Fruit fly (Drosophila melanogaster) whole organism, embryonic: ENCODE data around the gene jdp.
A peak's percentile ranks its signal among the peaks of the same experiment; 100 is the strongest.

Experiments used
- Atf6 ChIP-seq: fragments of 200-800 bp; sonication (Bioruptor generic); IDR thresholded peaks from 2 replicates; pipeline ENCODE4 v1.3.6; 2022; ENCODE audit warnings: missing biosample characterization, missing genetic modification characterization
- CG10366 ChIP-seq: fragments of 200-800 bp; sonication (Bioruptor generic); IDR thresholded peaks from 2 replicates; pipeline ENCODE4 v1.3.6; 2022; ENCODE audit warnings: missing biosample characterization, missing genetic modification characterization
- CG10654 ChIP-seq: fragments of 200-800 bp; sonication (Bioruptor generic); optimal IDR thresholded peaks from 2 replicates; lab custom pipeline; 2016; ENCODE audit warnings: missing biosample characterization, missing genetic modification characterization
- CG12391 ChIP-seq: fragments of 200-800 bp; sonication (Bioruptor generic); optimal IDR thresholded peaks from 3 replicates; lab custom pipeline; 2018; ENCODE audit warnings: missing biosample characterization, mild to moderate bottlenecking, missing genetic modification characterization, moderate library complexity
- CG13424 ChIP-seq: fragments of 200-800 bp; sonication (Bioruptor generic); optimal IDR thresholded peaks from 2 replicates; lab custom pipeline; 2019; ENCODE audit warnings: missing biosample characterization, mild to moderate bottlenecking, missing genetic modification characterization, moderate library complexity
- CG16813 ChIP-seq: fragments of 200-800 bp; sonication (Bioruptor generic); IDR thresholded peaks from 3 replicates; pipeline ENCODE4 v1.3.6; 2022; ENCODE audit warnings: missing biosample characterization, missing genetic modification characterization; ENCODE audit not compliant: partially characterized antibody
- CG17328 ChIP-seq: fragments of 200-800 bp; sonication (Bioruptor generic); IDR thresholded peaks from 2 replicates; pipeline ENCODE4 v1.3.6; 2022; ENCODE audit warnings: missing biosample characterization, missing genetic modification characterization
- CG1792 ChIP-seq: fragments of 200-800 bp; sonication (Bioruptor generic); optimal IDR thresholded peaks from 2 replicates; lab custom pipeline; 2016; ENCODE audit warnings: missing biosample characterization, missing genetic modification characterization
- CG30403 ChIP-seq: fragments of 200-800 bp; sonication (Bioruptor generic); optimal IDR thresholded peaks from 3 replicates; lab custom pipeline; 2016; ENCODE audit warnings: missing biosample characterization, missing genetic modification characterization
- CG3407 ChIP-seq: fragments of 200-800 bp; sonication (Bioruptor generic); optimal IDR thresholded peaks from 2 replicates; lab custom pipeline; 2018; ENCODE audit warnings: missing biosample characterization, mild to moderate bottlenecking, missing genetic modification characterization
- CG4404 ChIP-seq: fragments of 200-800 bp; sonication (Bioruptor generic); IDR thresholded peaks from 2 replicates; pipeline ENCODE4 v1.3.6; 2022; ENCODE audit warnings: missing biosample characterization, missing genetic modification characterization
- CG6175 ChIP-seq: fragments of 200-800 bp; sonication (Bioruptor generic); IDR thresholded peaks from 3 replicates; pipeline ENCODE4 v1.3.6; 2022; ENCODE audit warnings: missing biosample characterization, missing genetic modification characterization
- CG6683 ChIP-seq: fragments of 200-800 bp; sonication (Bioruptor generic); optimal IDR thresholded peaks from 2 replicates; lab custom pipeline; 2017; ENCODE audit warnings: missing biosample characterization, mild to moderate bottlenecking, missing genetic modification characterization, missing genetic modification reagents
- CG7271 ChIP-seq: fragments of 200-800 bp; sonication (Bioruptor generic); optimal IDR thresholded peaks from 2 replicates; lab custom pipeline; 2018; ENCODE audit warnings: missing biosample characterization, mild to moderate bottlenecking, missing genetic modification characterization, moderate library complexity
- CG7786 ChIP-seq: fragments of 200-800 bp; sonication (Bioruptor generic); optimal IDR thresholded peaks from 2 replicates; lab custom pipeline; 2016; ENCODE audit warnings: missing biosample characterization, missing genetic modification characterization
- CG7839 ChIP-seq: fragments of 200-800 bp; sonication (Bioruptor generic); optimal IDR thresholded peaks from 3 replicates; lab custom pipeline; 2018; ENCODE audit warnings: missing biosample characterization, mild to moderate bottlenecking, missing genetic modification characterization, moderate library complexity
- CG8281 ChIP-seq: fragments of 200-800 bp; sonication (Bioruptor generic); optimal IDR thresholded peaks from 2 replicates; lab custom pipeline; 2018; ENCODE audit warnings: missing biosample characterization, mild to moderate bottlenecking, missing genetic modification characterization, moderate library complexity
- CG8765 ChIP-seq: fragments of 200-800 bp; sonication (Bioruptor generic); IDR thresholded peaks from 2 replicates; pipeline ENCODE4 v1.3.6; 2022; ENCODE audit warnings: missing biosample characterization, missing genetic modification characterization
- Fer2 ChIP-seq: fragments of 200-800 bp; sonication (Bioruptor generic); optimal IDR thresholded peaks from 2 replicates; lab custom pipeline; 2018; ENCODE audit warnings: missing biosample characterization, mild to moderate bottlenecking, missing genetic modification characterization, moderate library complexity
- Fer3 ChIP-seq: fragments of 200-800 bp; sonication (Bioruptor generic); optimal IDR thresholded peaks from 2 replicates; lab custom pipeline; 2018; ENCODE audit warnings: missing biosample characterization, mild to moderate bottlenecking, missing genetic modification characterization, moderate library complexity
- Gsc ChIP-seq: fragments of 200-800 bp; sonication (Bioruptor generic); IDR thresholded peaks from 2 replicates; pipeline ENCODE4 v1.3.6; 2022; ENCODE audit warnings: missing biosample characterization, missing genetic modification characterization
- Hmr ChIP-seq: fragments of 200-800 bp; sonication (Bioruptor generic); optimal IDR thresholded peaks from 3 replicates; lab custom pipeline; 2017; ENCODE audit warnings: mild to moderate bottlenecking, missing biosample characterization, missing genetic modification reagents, missing genetic modification characterization
- MESR4 ChIP-seq: fragments of 200-800 bp; sonication (Bioruptor generic); optimal IDR thresholded peaks from 2 replicates; lab custom pipeline; 2018; ENCODE audit warnings: missing biosample characterization, mild to moderate bottlenecking, missing genetic modification characterization, moderate library complexity
- Mes4 ChIP-seq: fragments of 200-800 bp; sonication (Bioruptor generic); optimal IDR thresholded peaks from 2 replicates; lab custom pipeline; 2016; ENCODE audit warnings: missing biosample characterization, missing genetic modification characterization
- Nf-YC ChIP-seq: fragments of 200-800 bp; optimal IDR thresholded peaks from 3 replicates; lab custom pipeline; 2019; ENCODE audit warnings: missing biosample characterization, mild to moderate bottlenecking, missing genetic modification characterization, moderate library complexity
- PHDP ChIP-seq: fragments of 200-800 bp; sonication (Bioruptor generic); optimal IDR thresholded peaks from 3 replicates; lab custom pipeline; 2018; ENCODE audit warnings: missing biosample characterization, mild to moderate bottlenecking, missing genetic modification characterization, moderate library complexity
- Ptx1 ChIP-seq: fragments of 200-800 bp; sonication (Bioruptor generic); IDR thresholded peaks from 2 replicates; pipeline ENCODE4 v1.3.6; 2022; ENCODE audit warnings: missing biosample characterization, missing genetic modification characterization
- Sox102F ChIP-seq: fragments of 200-800 bp; sonication (Bioruptor generic); optimal IDR thresholded peaks from 2 replicates; lab custom pipeline; 2018; ENCODE audit warnings: missing biosample characterization, mild to moderate bottlenecking, missing genetic modification characterization, moderate library complexity
- Sry-β ChIP-seq: fragments of 200-800 bp; sonication (Bioruptor generic); optimal IDR thresholded peaks from 2 replicates; lab custom pipeline; 2018; ENCODE audit warnings: missing biosample characterization, mild to moderate bottlenecking, missing genetic modification characterization, moderate library complexity
- Stat92E ChIP-seq, 3 experiments: fragments of >200 bp in 2 of 3; fragments of 200-800 bp in 1 of 3; sonication (Bioruptor generic) in 1 of 3; optimal IDR thresholded peaks; 2 replicates each; lab custom pipeline; 2017 to 2019; ENCODE audit warnings: missing biosample characterization in 3 of 3, missing genetic modification characterization in 3 of 3, mild to moderate bottlenecking in 1 of 3, moderate library complexity in 1 of 3
- TFAM ChIP-seq: fragments of 200-800 bp; sonication (Bioruptor generic); optimal IDR thresholded peaks from 2 replicates; lab custom pipeline; 2017; ENCODE audit warnings: missing biosample characterization, missing genetic modification characterization, inconsistent platforms
- Usf ChIP-seq: fragments of 200-800 bp; sonication (Bioruptor generic); optimal IDR thresholded peaks from 2 replicates; lab custom pipeline; 2017; ENCODE audit warnings: missing genotype, missing biosample characterization, missing genetic modification characterization
- Xbp1 ChIP-seq: fragments of 200-800 bp; sonication (Bioruptor generic); optimal IDR thresholded peaks from 3 replicates; lab custom pipeline; 2016; ENCODE audit warnings: missing biosample characterization, mild to moderate bottlenecking, missing genetic modification characterization
- bab2 ChIP-seq: fragments of 200-800 bp; sonication (Bioruptor generic); optimal IDR thresholded peaks from 2 replicates; lab custom pipeline; 2016; ENCODE audit warnings: missing biosample characterization, missing genetic modification characterization
- dm ChIP-seq: fragments of 200-800 bp; sonication (Bioruptor generic); optimal IDR thresholded peaks from 3 replicates; lab custom pipeline; 2016; ENCODE audit warnings: missing biosample characterization, missing genetic modification characterization
- dmrt11E ChIP-seq: fragments of 200-800 bp; sonication (Bioruptor generic); optimal IDR thresholded peaks from 3 replicates; lab custom pipeline; 2018; ENCODE audit warnings: missing biosample characterization, mild to moderate bottlenecking, missing genetic modification characterization, moderate library complexity
- exex ChIP-seq: fragments of 200-800 bp; sonication (Bioruptor generic); optimal IDR thresholded peaks from 4 replicates; lab custom pipeline; 2018; ENCODE audit warnings: missing biosample characterization, mild to moderate bottlenecking, missing genetic modification characterization, moderate library complexity
- fd64A ChIP-seq: fragments of 200-800 bp; sonication (Bioruptor generic); optimal IDR thresholded peaks from 3 replicates; lab custom pipeline; 2018; ENCODE audit warnings: missing biosample characterization, mild to moderate bottlenecking, missing genetic modification characterization
- fu2 ChIP-seq: fragments of 200-800 bp; sonication (Bioruptor generic); optimal IDR thresholded peaks from 2 replicates; lab custom pipeline; 2016; ENCODE audit warnings: missing biosample characterization, missing genetic modification characterization
- gcm2 ChIP-seq: fragments of 200-800 bp; sonication (Bioruptor generic); optimal IDR thresholded peaks from 2 replicates; lab custom pipeline; 2016; ENCODE audit warnings: missing biosample characterization, missing genetic modification characterization
- gro ChIP-seq: fragments of 200-800 bp; sonication (Bioruptor generic); optimal IDR thresholded peaks from 2 replicates; lab custom pipeline; 2016; ENCODE audit warnings: missing biosample characterization, missing genetic modification characterization
- gsb ChIP-seq: fragments of 200-800 bp; sonication (Bioruptor generic); IDR thresholded peaks from 2 replicates; pipeline ENCODE4 v1.3.6; 2022; ENCODE audit warnings: missing biosample characterization, missing genetic modification characterization
- her ChIP-seq: fragments of 200-800 bp; sonication (Bioruptor generic); optimal IDR thresholded peaks from 2 replicates; lab custom pipeline; 2016; ENCODE audit warnings: missing biosample characterization, missing genetic modification characterization
- nom ChIP-seq: fragments of 200-800 bp; sonication (Bioruptor generic); optimal IDR thresholded peaks from 2 replicates; lab custom pipeline; 2017; ENCODE audit warnings: missing biosample characterization, missing genetic modification characterization, mild to moderate bottlenecking, moderate library complexity, missing genetic modification reagents
- onecut ChIP-seq: fragments of 200-800 bp; sonication (Bioruptor generic); IDR thresholded peaks from 2 replicates; pipeline ENCODE4 v1.3.6; 2022; ENCODE audit warnings: missing biosample characterization, missing genetic modification characterization
- p53 ChIP-seq: fragments of 200-800 bp; sonication (Bioruptor generic); optimal IDR thresholded peaks from 2 replicates; lab custom pipeline; 2016; ENCODE audit warnings: missing biosample characterization, missing genetic modification characterization
- rib ChIP-seq: fragments of 200-800 bp; sonication (Bioruptor generic); IDR thresholded peaks from 2 replicates; pipeline ENCODE4 v1.3.6; 2022; ENCODE audit warnings: missing biosample characterization, missing genetic modification characterization
- row ChIP-seq: fragments of 200-800 bp; sonication (Bioruptor generic); IDR thresholded peaks from 3 replicates; pipeline ENCODE4 v1.3.6; 2022; ENCODE audit warnings: missing biosample characterization, missing genetic modification characterization
- run ChIP-seq: fragments of 200-800 bp; sonication (Bioruptor generic); optimal IDR thresholded peaks from 3 replicates; lab custom pipeline; 2018; ENCODE audit warnings: missing biosample characterization, mild to moderate bottlenecking, missing genetic modification characterization
- tin ChIP-seq: fragments of 200-800 bp; sonication (Bioruptor generic); optimal IDR thresholded peaks from 3 replicates; lab custom pipeline; 2016; ENCODE audit warnings: missing biosample characterization, missing genetic modification characterization
- trem ChIP-seq: fragments of 200-800 bp; optimal IDR thresholded peaks from 3 replicates; lab custom pipeline; 2019; ENCODE audit warnings: missing biosample characterization, mild to moderate bottlenecking, missing genetic modification characterization, moderate library complexity

The jdp gene

DNA sequence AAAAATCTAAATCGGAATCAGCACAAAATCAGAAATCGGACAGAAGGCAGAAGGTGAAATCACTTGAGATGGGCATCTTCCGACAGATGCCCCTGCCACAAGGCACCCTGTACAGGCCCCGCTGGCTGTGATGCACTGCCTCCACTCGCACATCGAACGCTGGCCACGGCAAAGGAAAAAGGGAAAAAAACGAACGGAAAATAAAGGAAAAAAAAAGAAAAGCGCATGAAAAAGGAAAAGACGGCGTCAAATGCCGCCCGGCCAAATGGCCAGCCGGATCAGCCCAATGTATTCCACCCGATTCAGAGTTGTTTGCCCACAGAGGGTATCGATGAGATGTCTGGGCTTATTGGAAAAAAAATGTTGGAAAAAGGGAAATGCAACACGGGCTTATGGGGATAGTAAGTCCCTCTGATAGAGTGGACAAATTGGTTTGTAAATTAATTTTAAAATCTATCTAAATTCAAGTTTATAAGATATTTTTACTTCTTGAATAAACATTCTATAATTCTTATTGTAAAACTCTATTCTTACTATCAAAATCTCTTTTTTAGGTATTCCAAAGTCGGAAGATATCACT, 4.4 kb upstream of the jdp start (continued):
- TF ChIP-seq Mes4 (GFP tag; lab: Kevin White, UChicago) (no peak), CG10654 (GFP tag; lab: Kevin White, UChicago) (no peak), row (GFP tag; lab: Robert Waterston, UW) (peak; percentile 59), CG30403 (GFP tag; lab: Kevin White, UChicago) (no peak), PHDP (tag; lab: Kevin White, UChicago) (no peak), CG7839 (peak; percentile 23), Ptx1 (GFP tag; lab: Robert Waterston, UW) (0 out of 2 replicates have a peak, but pooled peaks have one; percentile 28), CG1792 (GFP tag; lab: Kevin White, UChicago) (no peak), CG3407 (GFP tag; lab: Kevin White, UChicago) (no peak), p53 (GFP tag; lab: Kevin White, UChicago) (no peak), CG10366 (GFP tag; lab: Robert Waterston, UW) (no peak), gro (GFP tag; lab: Kevin White, UChicago) (no peak), CG6683 (GFP tag; lab: Kevin White, UChicago) (no peak), Hmr (no peak), MESR4 (GFP tag; lab: Kevin White, UChicago) (no peak), CG17328 (GFP tag; lab: Robert Waterston, UW) (no peak), Nf-YC (no peak), rib (GFP tag; lab: Robert Waterston, UW) (no peak), exex (tag; lab: Kevin White, UChicago) (no peak), dmrt11E (tag; lab: Kevin White, UChicago) (peak; percentile 6), fd64A (no peak), trem (tag; lab: Kevin White, UChicago) (no peak), Xbp1 (peak; percentile 9), Stat92E (GFP tag; optimal IDR thresholded peaks at IDR 0.05; lab: Kevin White, UChicago) (no peak), CG8281 (tag; lab: Kevin White, UChicago) (no peak), gcm2 (no peak), CG7271 (no peak), nom (GFP tag; lab: Kevin White, UChicago) (no peak), CG12391 (tag; lab: Kevin White, UChicago) (no peak), CG8765 (GFP tag; lab: Robert Waterston, UW) (no peak), Gsc (no peak), onecut (no peak), her (no peak), run (tag; lab: Kevin White, UChicago) (peak; percentile 17), CG4404 (GFP tag; lab: Robert Waterston, UW) (no peak), Fer3 (tag; lab: Kevin White, UChicago) (no peak), fu2 (GFP tag; lab: Kevin White, UChicago) (no peak), gsb (GFP tag; lab: Robert Waterston, UW) (no peak), CG13424 (tag; lab: Kevin White, UChicago) (peak; percentile 18), Sry-β (no peak), Fer2 (tag; lab: Kevin White, UChicago) (no peak), TFAM (GFP tag; lab: Kevin White, UChicago) (no peak), dm (no peak), Sox102F (GFP tag; lab: Kevin White, UChicago) (peak; percentile 46), CG6175 (GFP tag; lab: Robert Waterston, UW) (no peak), Usf (GFP tag; lab: Kevin White, UChicago) (no peak), bab2 (no peak), CG16813 (GFP tag; lab: Robert Waterston, UW) (no peak), Atf6 (GFP tag; lab: Robert Waterston, UW) (no peak), tin (GFP tag; lab: Kevin White, UChicago) (no peak), CG7786 (GFP tag; lab: Kevin White, UChicago) (no peak)
